Worm (Caenorhabditis elegans): ENCODE measurements around the gene eef-1A.2.

Gene eef-1A.2

ce11 chrX:7800370-7800769 is 23.1 kb upstream of the eef-1A.2 start:
- TF ChIP-seq che-1 (tag; optimal IDR thresholded peaks at IDR 0.05): no peak
- TF ChIP-seq sox-2 (GFP tag; IDR thresholded peaks at IDR 0.05): no peak
- no peak for TF ChIP-seq tbx-2 (tag; optimal IDR thresholded peaks at IDR 0.05)

ce11 chrX:7808388-7808787 is 15.1 kb upstream of the eef-1A.2 start:
- no peak for TF ChIP-seq ceh-9 (tag; optimal IDR thresholded peaks at IDR 0.05)
- TF ChIP-seq tbx-7 (tag; optimal IDR thresholded peaks at IDR 0.05): no peak
- no peak for TF ChIP-seq unc-42 (tag; optimal IDR thresholded peaks at IDR 0.05)

ce11 chrX:7809352-7810196 is 13.9 kb upstream of the eef-1A.2 start:
- TF ChIP-seq zip-5 (tag; optimal IDR thresholded peaks at IDR 0.05) (no peak), ttx-3 (tag; optimal IDR thresholded peaks at IDR 0.05) (no peak), nhr-232 (tag; optimal IDR thresholded peaks at IDR 0.05) (no peak), fkh-10 (GFP tag; optimal IDR thresholded peaks at IDR 0.05) (no peak), pax-1 (tag; optimal IDR thresholded peaks at IDR 0.05) (no peak), ceh-19 (GFP tag; optimal IDR thresholded peaks at IDR 0.05) (peak; percentile 48), ceh-31 (tag; optimal IDR thresholded peaks at IDR 0.05) (peak; percentile 64), fkh-6 (tag; optimal IDR thresholded peaks at IDR 0.05) (peak; percentile 2), lin-11 (tag; optimal IDR thresholded peaks at IDR 0.05) (no peak), hlh-15 (tag; optimal IDR thresholded peaks at IDR 0.05) (no peak), pag-3 (tag; optimal IDR thresholded peaks at IDR 0.05; ENCODE audit: borderline replicate concordance) (no peak), hlh-8 (tag; optimal IDR thresholded peaks at IDR 0.05) (peak; percentile 23), sdc-2 (tag; optimal IDR thresholded peaks at IDR 0.05) (peak; percentile 5), mec-3 (tag; optimal IDR thresholded peaks at IDR 0.05; ENCODE audit: borderline replicate concordance) (no peak), nhr-11 (tag; optimal IDR thresholded peaks at IDR 0.05) (no peak), unc-55 (GFP tag; optimal IDR thresholded peaks at IDR 0.05) (peak; percentile 74), ama-1 (optimal IDR thresholded peaks at IDR 0.05) (no peak), ceh-6 (GFP tag; optimal IDR thresholded peaks at IDR 0.05) (no peak), npax-4 (tag; optimal IDR thresholded peaks at IDR 0.05) (no peak), eyg-1 (tag; optimal IDR thresholded peaks at IDR 0.05) (no peak), odd-2 (tag; optimal IDR thresholded peaks at IDR 0.05) (no peak), ceh-9 (tag; optimal IDR thresholded peaks at IDR 0.05) (no peak), ceh-48 (tag; optimal IDR thresholded peaks at IDR 0.05) (no peak), tbx-7 (tag; optimal IDR thresholded peaks at IDR 0.05) (no peak), hlh-13 (GFP tag; optimal IDR thresholded peaks at IDR 0.05) (no peak), lim-6 (tag; optimal IDR thresholded peaks at IDR 0.05) (no peak), dmd-4 (tag; optimal IDR thresholded peaks at IDR 0.05; ENCODE audit: borderline replicate concordance) (no peak), pat-9 (tag; optimal IDR thresholded peaks at IDR 0.05) (peak; percentile 5), syd-9 (tag; optimal IDR thresholded peaks at IDR 0.05) (no peak), elt-4 (tag; optimal IDR thresholded peaks at IDR 0.05) (no peak), unc-3 (GFP tag; conservative IDR thresholded peaks at IDR 0.05) (no peak), unc-3 (tag; optimal IDR thresholded peaks at IDR 0.05) (no peak), ceh-2 (tag; optimal IDR thresholded peaks at IDR 0.05) (peak; percentile 39), hlh-30 (tag; optimal IDR thresholded peaks at IDR 0.05; ENCODE audit: insufficient read depth) (peak; percentile 62), F13H6.1 (tag; optimal IDR thresholded peaks at IDR 0.05) (no peak), unc-86 (tag; optimal IDR thresholded peaks at IDR 0.05) (no peak), pros-1 (tag; optimal IDR thresholded peaks at IDR 0.05) (peak; percentile 41), rnt-1 (tag; optimal IDR thresholded peaks at IDR 0.05) (peak; percentile 30), pha-4 (tag; optimal IDR thresholded peaks at IDR 0.05) (no peak), che-1 (tag; optimal IDR thresholded peaks at IDR 0.05) (no peak), ceh-24 (tag; optimal IDR thresholded peaks at IDR 0.05) (no peak), ztf-16 (tag; optimal IDR thresholded peaks at IDR 0.05) (no peak), gmeb-2 (tag; optimal IDR thresholded peaks at IDR 0.05) (no peak), ceh-18 (tag; optimal IDR thresholded peaks at IDR 0.05) (peak; percentile 26), pha-2 (tag; optimal IDR thresholded peaks at IDR 0.05) (no peak)

Measured in whole organism, late embryonic.